Worm (Caenorhabditis elegans) whole organism, L3 larva: Measurements from ENCODE around the gene Y53G8AM.4.

Experiments
- R02D3.7 ChIP-seq: fragments of 150-350 bp; optimal IDR thresholded peaks from 2 replicates; lab custom pipeline; 2014; ENCODE audit warnings: missing biosample characterization, missing genetic modification characterization
- ama-1 ChIP-seq: fragments of 150-350 bp; optimal IDR thresholded peaks from 2 replicates; lab custom pipeline; 2018
- ceh-28 ChIP-seq: fragments of 150-350 bp; optimal IDR thresholded peaks from 2 replicates; lab custom pipeline; 2014; ENCODE audit warnings: missing biosample characterization, missing genetic modification reagents, missing genetic modification characterization
- daf-12 ChIP-seq: fragments of 150-350 bp; optimal IDR thresholded peaks from 2 replicates; lab custom pipeline; 2014; ENCODE audit warnings: missing biosample characterization, missing genetic modification reagents, missing genetic modification characterization
- egl-5 ChIP-seq: fragments of 150-350 bp; optimal IDR thresholded peaks from 2 replicates; lab custom pipeline; 2017; ENCODE audit warnings: missing biosample characterization, missing genetic modification reagents, missing genetic modification characterization, inconsistent platforms
- elt-2 ChIP-seq: sonication (generic microtip); optimal IDR thresholded peaks from 2 replicates; lab custom pipeline; 2016; ENCODE audit warnings: missing genetic modification reagents, mild to moderate bottlenecking, missing genetic modification characterization, missing compliant biosample characterization
- eor-1 ChIP-seq, 2 experiments: fragments of 150-350 bp; optimal IDR thresholded peaks; 2 replicates each; lab custom pipeline; 2014 to 2018; ENCODE audit warnings: missing biosample characterization in 2 of 2, missing genetic modification characterization in 2 of 2
- fkh-10 ChIP-seq: sonication (generic microtip); optimal IDR thresholded peaks from 2 replicates; lab custom pipeline; 2017; ENCODE audit warnings: missing biosample characterization, missing genetic modification reagents, missing genetic modification characterization
- fkh-2 ChIP-seq: fragments of 150-350 bp; optimal IDR thresholded peaks from 2 replicates; lab custom pipeline; 2014; ENCODE audit warnings: missing biosample characterization, missing genetic modification reagents, missing genetic modification characterization
- fos-1 ChIP-seq: fragments of 150-350 bp; optimal IDR thresholded peaks from 2 replicates; lab custom pipeline; 2014; ENCODE audit warnings: missing biosample characterization, missing genetic modification characterization
- hmg-11 ChIP-seq: sonication (generic microtip); optimal IDR thresholded peaks from 2 replicates; lab custom pipeline; 2016; ENCODE audit warnings: missing genetic modification characterization, missing compliant biosample characterization
- jun-1 ChIP-seq: fragments of 150-350 bp; optimal IDR thresholded peaks from 2 replicates; lab custom pipeline; 2014; ENCODE audit warnings: missing biosample characterization, missing genetic modification reagents, missing genetic modification characterization
- lin-15B ChIP-seq: fragments of 150-350 bp; optimal IDR thresholded peaks from 2 replicates; lab custom pipeline; 2014; ENCODE audit warnings: missing biosample characterization, missing genetic modification characterization
- lin-39 ChIP-seq: fragments of 150-350 bp; optimal IDR thresholded peaks from 2 replicates; lab custom pipeline; 2018; ENCODE audit warnings: missing biosample characterization, missing genetic modification reagents, missing genetic modification characterization
- lsy-12 ChIP-seq: sonication (generic microtip); optimal IDR thresholded peaks from 2 replicates; lab custom pipeline; 2016; ENCODE audit warnings: mild to moderate bottlenecking, missing genetic modification characterization, missing compliant biosample characterization
- nfya-1 ChIP-seq: sonication (generic microtip); optimal IDR thresholded peaks from 2 replicates; lab custom pipeline; 2017; ENCODE audit warnings: missing genetic modification characterization, mild to moderate bottlenecking, missing compliant biosample characterization, antibody characterized with exemption, moderate library complexity; ENCODE audit not compliant: insufficient read depth
- nhr-11 ChIP-seq: fragments of 150-350 bp; optimal IDR thresholded peaks from 2 replicates; lab custom pipeline; 2014; ENCODE audit warnings: missing biosample characterization, missing genetic modification characterization
- nhr-12 ChIP-seq: fragments of 150-350 bp; optimal IDR thresholded peaks from 2 replicates; lab custom pipeline; 2014; ENCODE audit warnings: missing biosample characterization, missing genetic modification characterization
- nhr-23 ChIP-seq: fragments of 150-350 bp; optimal IDR thresholded peaks from 2 replicates; lab custom pipeline; 2014; ENCODE audit warnings: missing biosample characterization, missing genetic modification reagents, missing genetic modification characterization
- nhr-25 ChIP-seq: sonication (generic microtip); optimal IDR thresholded peaks from 2 replicates; lab custom pipeline; 2017; ENCODE audit warnings: missing biosample characterization, missing genetic modification characterization
- nhr-28 ChIP-seq: fragments of 150-350 bp; optimal IDR thresholded peaks from 2 replicates; lab custom pipeline; 2014; ENCODE audit warnings: missing biosample characterization, missing genetic modification characterization
- nhr-67 ChIP-seq: fragments of 150-350 bp; optimal IDR thresholded peaks from 2 replicates; lab custom pipeline; 2014; ENCODE audit warnings: missing biosample characterization, missing genetic modification characterization
- nhr-77 ChIP-seq: fragments of 150-350 bp; optimal IDR thresholded peaks from 2 replicates; lab custom pipeline; 2014; ENCODE audit warnings: missing biosample characterization, missing genetic modification characterization
- pha-4 ChIP-seq: fragments of 150-350 bp; optimal IDR thresholded peaks from 2 replicates; lab custom pipeline; 2014; ENCODE audit warnings: missing biosample characterization, missing genetic modification reagents, missing genetic modification characterization
- pqm-1 ChIP-seq: fragments of 150-350 bp; optimal IDR thresholded peaks from 2 replicates; lab custom pipeline; 2017; ENCODE audit warnings: missing biosample characterization, missing genetic modification characterization, inconsistent platforms
- sea-2 ChIP-seq: fragments of 150-350 bp; sonication (generic microtip); optimal IDR thresholded peaks from 4 replicates; lab custom pipeline; 2014; ENCODE audit warnings: missing biosample characterization, missing genetic modification reagents, missing genetic modification characterization
- skn-1 ChIP-seq: fragments of 150-350 bp; optimal IDR thresholded peaks from 2 replicates; lab custom pipeline; 2014; ENCODE audit warnings: missing biosample characterization, missing genetic modification characterization
- snpc-4 ChIP-seq: fragments of 150-350 bp; optimal IDR thresholded peaks from 2 replicates; lab custom pipeline; 2014; ENCODE audit warnings: missing biosample characterization, missing genetic modification characterization
- unc-39 ChIP-seq: sonication (generic microtip); optimal IDR thresholded peaks from 4 replicates; lab custom pipeline; 2017; ENCODE audit warnings: missing biosample characterization, missing genetic modification characterization
- zag-1 ChIP-seq: fragments of 150-350 bp; optimal IDR thresholded peaks from 2 replicates; lab custom pipeline; 2014; ENCODE audit warnings: missing biosample characterization, missing genetic modification characterization
- ztf-11 ChIP-seq: fragments of 150-350 bp; optimal IDR thresholded peaks from 2 replicates; lab custom pipeline; 2014; ENCODE audit warnings: missing biosample characterization, missing genetic modification characterization
- ztf-4 ChIP-seq: fragments of 150-350 bp; optimal IDR thresholded peaks from 2 replicates; lab custom pipeline; 2014; ENCODE audit warnings: missing biosample characterization, missing genetic modification characterization

Gene Y53G8AM.4

DNA sequence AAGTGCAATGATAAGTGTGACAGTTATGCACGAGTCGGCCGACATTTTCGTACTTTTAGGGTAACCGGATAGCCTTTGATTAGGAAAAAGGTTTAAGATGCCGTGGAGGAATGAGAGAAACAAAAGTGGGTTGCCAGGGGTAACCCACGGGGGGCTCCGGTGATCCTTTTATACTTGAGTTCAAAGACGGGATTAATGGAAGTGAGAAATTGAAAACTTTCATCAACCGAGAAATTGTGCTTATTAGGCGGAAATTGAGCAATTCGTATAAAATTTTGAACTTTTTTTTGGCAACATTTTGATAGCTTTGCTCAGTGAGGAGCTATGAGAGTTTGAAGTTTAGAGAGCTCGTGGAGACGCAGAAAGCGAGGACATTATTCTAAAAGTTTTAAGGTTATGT lies at the start of gene Y53G8AM.4:
Gene Y53G8AM.4, minus strand, starts transcription at position 101 of the 400 bp plus-strand sequence.
- TF ChIP-seq pqm-1 (tag; lab: Kevin White, UChicago): no peak
- no peak for TF ChIP-seq nhr-23 (tag; lab: Kevin White, UChicago)
- no peak for TF ChIP-seq nfya-1 (tag; lab: Kevin White, UChicago)
- TF ChIP-seq ztf-4 (tag; lab: Kevin White, UChicago): no peak
- TF ChIP-seq lsy-12 (tag; lab: Kevin White, UChicago): no peak
- no peak for TF ChIP-seq nhr-12 (tag; lab: Kevin White, UChicago)
- TF ChIP-seq nhr-11 (tag; lab: Kevin White, UChicago): no peak
- TF ChIP-seq fkh-10 (GFP tag; lab: Kevin White, UChicago): no peak
- TF ChIP-seq ama-1 (lab: Kevin White, UChicago): no peak
- TF ChIP-seq nhr-77 (tag; lab: Kevin White, UChicago): no peak
- no peak for TF ChIP-seq eor-1 (tag; optimal IDR thresholded peaks at IDR 0.05; lab: Kevin White, UChicago)
- no peak for TF ChIP-seq jun-1 (tag; lab: Kevin White, UChicago)
- TF ChIP-seq unc-39: no peak
- TF ChIP-seq snpc-4 (tag; lab: Kevin White, UChicago): no peak
- TF ChIP-seq, all 47 proteins: peak for 0

DNA sequence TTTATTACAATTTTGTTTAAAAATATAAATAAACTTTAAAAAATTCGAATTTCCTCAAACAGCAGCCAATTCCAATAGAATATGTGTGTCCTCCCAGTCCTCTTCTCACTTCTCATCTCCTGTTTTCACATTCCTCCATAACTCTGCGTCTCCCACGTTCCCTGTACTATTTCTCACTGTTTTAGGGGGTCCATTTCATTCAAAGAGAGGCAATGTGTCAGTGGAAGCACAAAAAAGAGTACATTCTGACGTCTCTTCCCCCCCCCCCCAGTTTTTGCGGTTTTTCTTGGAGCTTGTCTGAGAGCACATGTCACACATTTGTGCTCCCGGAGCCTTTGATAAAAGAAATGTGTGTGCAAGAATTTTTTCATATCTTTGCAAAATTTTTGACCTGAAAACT lies 49.1 kb upstream of the Y53G8AM.4 start:
- TF ChIP-seq lin-39 (tag; lab: Kevin White, UChicago) (peak; percentile 51), nfya-1 (tag; lab: Kevin White, UChicago) (peak; percentile 47), nhr-77 (tag; lab: Kevin White, UChicago) (no peak), R02D3.7 (no peak), nhr-25 (tag; lab: Kevin White, UChicago) (no peak), pqm-1 (tag; lab: Kevin White, UChicago) (no peak), egl-5 (tag; lab: Kevin White, UChicago) (peak; percentile 71)

DNA sequence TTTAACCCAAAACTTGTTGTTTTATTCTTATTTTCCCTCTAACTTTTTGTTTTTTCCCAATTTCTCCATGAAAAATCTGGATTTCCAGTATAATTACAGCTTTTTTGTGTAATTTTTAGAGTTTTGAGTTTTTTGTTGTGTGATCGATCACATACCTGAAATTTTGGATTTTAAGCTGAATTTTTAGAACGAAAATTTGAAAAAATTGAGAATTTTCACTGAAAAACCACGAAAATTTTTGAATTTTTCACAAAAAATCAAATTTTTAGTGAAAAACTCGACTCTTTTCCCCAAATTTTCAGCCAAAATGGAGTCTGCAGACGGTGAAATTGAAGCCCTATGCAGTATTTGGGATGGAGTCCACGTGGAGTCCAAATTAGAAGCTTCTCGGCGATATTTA lies 41.7 kb upstream of the Y53G8AM.4 start, which contains the start of gene Y53G8AR.5:
Gene Y53G8AR.5, plus strand, starts transcription at position 301 of the 400 bp plus-strand sequence.
- TF ChIP-seq fkh-10 (GFP tag; lab: Kevin White, UChicago) (no peak), ama-1 (lab: Kevin White, UChicago) (no peak), nhr-28 (no peak), nhr-12 (tag; lab: Kevin White, UChicago) (no peak), fkh-2 (tag; lab: Kevin White, UChicago) (no peak), pqm-1 (tag; lab: Kevin White, UChicago) (no peak), nhr-25 (tag; lab: Kevin White, UChicago) (no peak), hmg-11 (tag; lab: Kevin White, UChicago) (no peak), fos-1 (tag; lab: Kevin White, UChicago) (no peak), eor-1 (tag; optimal IDR thresholded peaks at IDR 0.05; lab: Kevin White, UChicago) (no peak), pha-4 (tag; lab: Kevin White, UChicago) (no peak), sea-2 (no peak), lin-39 (tag; lab: Kevin White, UChicago) (no peak), skn-1 (no peak), elt-2 (tag; lab: Kevin White, UChicago) (no peak), egl-5 (tag; lab: Kevin White, UChicago) (no peak), lin-15B (tag; lab: Kevin White, UChicago) (no peak), nhr-67 (tag; lab: Kevin White, UChicago) (no peak), ztf-11 (no peak), daf-12 (tag; lab: Kevin White, UChicago) (no peak)
- TF ChIP-seq, all 47 proteins: peak for 0

DNA sequence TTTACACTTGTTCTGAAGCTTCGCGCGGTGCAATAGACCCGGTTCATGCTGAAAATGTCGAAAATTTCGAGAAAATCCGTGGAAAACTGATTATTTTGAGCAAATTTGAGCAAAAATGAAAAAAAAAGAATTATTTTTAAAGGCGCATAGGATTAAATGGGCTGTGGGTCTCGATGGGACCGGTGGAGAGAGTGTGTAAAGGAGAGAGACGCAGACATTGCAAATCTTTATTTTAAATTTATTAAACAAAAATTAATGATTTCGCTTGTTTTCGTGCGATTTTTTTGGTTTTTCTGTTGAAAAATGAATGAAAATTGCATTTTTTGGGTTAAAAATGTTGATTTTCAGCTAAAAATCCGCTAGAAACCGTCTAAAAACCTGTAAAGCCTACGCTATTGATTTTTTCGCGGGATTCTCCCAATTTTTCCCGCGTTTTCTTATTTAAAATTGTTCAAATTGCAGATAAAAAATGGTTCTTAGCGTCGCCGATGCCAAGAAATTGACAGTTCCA lies 38.9 kb upstream of the Y53G8AM.4 start, which contains the start of the genes Y53G8AR.8 and Y53G8AR.6:
Gene Y53G8AR.8, minus strand, starts transcription at position 48 of the 511 bp plus-strand sequence.
Gene Y53G8AR.6, plus strand, starts transcription at position 461 of the 511 bp plus-strand sequence.
- no peak for TF ChIP-seq R02D3.7
- TF ChIP-seq hmg-11 (tag; lab: Kevin White, UChicago): peak; percentile 6
- peak; percentile 3 for TF ChIP-seq lin-15B (tag; lab: Kevin White, UChicago)
- TF ChIP-seq pha-4 (tag; lab: Kevin White, UChicago): peak; percentile 46
- TF ChIP-seq egl-5 (tag; lab: Kevin White, UChicago): no peak
- TF ChIP-seq zag-1: no peak
- TF ChIP-seq nfya-1 (tag; lab: Kevin White, UChicago): peak; percentile 44
- TF ChIP-seq ceh-28 (tag; lab: Kevin White, UChicago): no peak
